Fruit fly (Drosophila melanogaster) S2 (cell line): ENCODE measurements around the gene CG10973.

Experiments used
- CG8478 ChIP-seq: fragments of >200 bp; optimal IDR thresholded peaks from 2 replicates; lab custom pipeline; 2018
- CTCF ChIP-seq, 2 experiments: fragments of >200 bp; optimal IDR thresholded peaks; 2 replicates each; lab custom pipeline; 2018

dm6 chr3L:12772740-12773686 is 18.4 kb upstream of the CG10973 start, which contains the start of gene Hip1:
- TF ChIP-seq CG8478 (lab: Kevin White, UChicago) (no peak), CTCF (optimal IDR thresholded peaks at IDR 0.05; lab: Kevin White, UChicago) (no peak)
